Worm (Caenorhabditis elegans) whole organism, midembryonic: ENCODE measurements around the gene K02F6.7.

Experiments
- T22C8.4 ChIP-seq: fragments of 200-800 bp; sonication (Bioruptor generic); IDR thresholded peaks from 2 replicates; pipeline ENCODE4 v1.3.6; 2022; ENCODE audit warnings: missing genetic modification characterization, missing compliant biosample characterization
- cog-1 ChIP-seq: sonication (generic microtip); optimal IDR thresholded peaks from 2 replicates; lab custom pipeline; 2016; ENCODE audit warnings: missing genetic modification characterization, missing compliant biosample characterization
- flt-1 ChIP-seq: fragments of 200-800 bp; sonication (Bioruptor generic); IDR thresholded peaks from 2 replicates; pipeline ENCODE4 v1.3.6; 2022; ENCODE audit warnings: missing genetic modification characterization, missing compliant biosample characterization
- klf-2 ChIP-seq: fragments of 200-800 bp; sonication (Bioruptor generic); conservative IDR thresholded peaks from 2 replicates; pipeline ENCODE4 v1.3.6; 2022; ENCODE audit warnings: missing genetic modification reagents, missing genetic modification characterization, missing compliant biosample characterization
- med-1 ChIP-seq: sonication (generic microtip); optimal IDR thresholded peaks from 2 replicates; lab custom pipeline; 2017; ENCODE audit warnings: missing genetic modification characterization, mild to moderate bottlenecking, missing compliant biosample characterization, antibody characterized with exemption, missing genetic modification reagents; ENCODE audit not compliant: insufficient read depth
- ref-1 ChIP-seq: fragments of 200-800 bp; sonication (Bioruptor generic); conservative IDR thresholded peaks from 2 replicates; pipeline ENCODE4 v1.3.6; 2022; ENCODE audit warnings: missing genetic modification reagents, missing genetic modification characterization, missing compliant biosample characterization
- tab-1 ChIP-seq: fragments of 200-800 bp; sonication (Bioruptor generic); IDR thresholded peaks from 2 replicates; pipeline ENCODE4 v1.3.6; 2022; ENCODE audit warnings: missing genetic modification characterization, missing compliant biosample characterization
- ztf-23 ChIP-seq: fragments of 200-800 bp; sonication (Bioruptor generic); IDR thresholded peaks from 2 replicates; pipeline ENCODE4 v1.3.6; 2022; ENCODE audit warnings: missing genetic modification reagents, missing genetic modification characterization, missing compliant biosample characterization
- ztf-29 ChIP-seq: fragments of 200-800 bp; sonication (Bioruptor generic); IDR thresholded peaks from 2 replicates; pipeline ENCODE4 v1.3.6; 2022; ENCODE audit warnings: missing genetic modification reagents, missing genetic modification characterization, missing compliant biosample characterization

The K02F6.7 gene

DNA sequence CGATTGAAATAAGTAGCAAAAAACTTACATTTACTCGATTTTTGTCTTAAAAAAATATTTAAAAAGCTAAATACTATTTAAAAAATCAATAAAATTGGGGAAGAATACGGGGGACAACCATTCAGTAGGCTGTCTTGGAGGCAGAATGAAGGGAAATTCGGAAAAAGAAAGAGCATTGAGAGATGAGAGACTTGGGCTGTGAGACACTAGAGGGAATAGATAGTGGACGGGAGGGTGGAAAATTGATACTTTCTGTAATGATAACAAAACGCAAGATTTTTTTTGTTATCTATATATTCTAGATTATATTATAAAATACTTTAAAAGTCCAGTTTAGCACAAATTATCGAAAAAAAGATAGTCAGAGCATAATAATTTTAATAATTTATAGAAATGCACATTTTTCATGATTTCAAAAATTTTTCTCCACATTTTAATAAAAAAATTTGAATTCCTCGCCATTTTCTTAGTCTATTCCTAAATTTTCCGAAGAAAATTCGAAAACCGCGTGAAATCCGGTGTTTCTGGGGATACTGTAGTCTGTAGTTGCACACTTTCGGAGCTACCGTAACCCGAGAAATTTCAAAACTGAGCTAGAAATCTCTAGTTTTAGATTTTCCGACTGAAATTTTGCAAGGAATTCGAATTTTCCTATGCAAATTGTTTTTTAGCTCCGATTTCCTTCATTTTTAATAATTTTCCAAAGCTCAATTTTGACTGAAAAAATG lies 33.8 kb downstream of the K02F6.7 start:
- TF ChIP-seq klf-2 (GFP tag; lab: Robert Waterston, UW) (no peak), tab-1 (GFP tag; lab: Robert Waterston, UW) (no peak), cog-1 (tag; lab: Kevin White, UChicago) (no peak), ztf-23 (GFP tag; lab: Robert Waterston, UW) (no peak), T22C8.4 (GFP tag; lab: Robert Waterston, UW) (no peak), med-1 (no peak), flt-1 (GFP tag; lab: Robert Waterston, UW) (no peak), ref-1 (GFP tag; lab: Robert Waterston, UW) (no peak), ztf-29 (GFP tag; lab: Robert Waterston, UW) (no peak)

DNA sequence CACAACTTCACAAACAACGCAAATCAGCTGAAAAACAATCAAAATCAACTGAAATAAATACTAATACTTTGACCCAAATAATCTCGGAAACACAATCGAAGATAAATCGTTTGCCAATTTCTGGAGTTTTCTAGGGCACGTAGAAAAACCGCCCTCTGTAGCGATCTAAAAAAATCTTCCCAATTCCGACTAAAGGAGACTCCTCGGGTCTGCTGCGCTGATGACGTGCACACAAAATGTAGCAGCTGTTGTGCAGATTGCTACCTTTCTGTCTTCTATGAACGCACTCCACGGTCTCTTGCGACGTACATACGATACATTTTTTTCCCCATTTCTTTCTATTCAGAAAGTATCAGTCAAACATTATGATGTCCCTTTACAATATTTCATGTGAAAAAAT lies 49.3 kb downstream of the K02F6.7 start, which contains the start of gene F53G2.1:
Gene F53G2.1 (plus strand): TSS at position 301 of the 400 bp plus-strand sequence.
- TF ChIP-seq ztf-29 (GFP tag; lab: Robert Waterston, UW) (no peak), tab-1 (GFP tag; lab: Robert Waterston, UW) (no peak), flt-1 (GFP tag; lab: Robert Waterston, UW) (no peak)

DNA sequence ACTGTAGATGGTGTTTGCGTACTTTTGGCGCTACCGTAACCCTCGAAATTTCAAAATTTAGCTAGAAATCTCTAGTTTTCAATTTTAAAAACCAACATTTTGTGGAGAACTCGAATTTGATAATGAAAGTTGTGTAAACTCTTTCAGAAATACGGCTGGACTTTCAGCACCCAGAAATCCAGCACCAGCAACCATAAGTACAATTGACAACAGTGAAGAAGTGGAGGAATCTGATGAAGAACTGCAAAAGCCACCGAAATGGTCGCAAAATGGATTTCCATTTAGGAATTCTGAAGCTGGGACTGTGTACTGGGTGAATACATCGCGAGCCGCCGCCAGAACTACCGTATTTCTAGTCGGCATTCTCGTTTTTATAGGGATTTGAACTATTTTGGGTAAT lies 54.1 kb downstream of the K02F6.7 start, which contains the start of gene F53G2.13:
Gene F53G2.13 (plus strand): TSS at position 301 of the 400 bp plus-strand sequence.
- TF ChIP-seq med-1: no peak
- no peak for TF ChIP-seq tab-1 (GFP tag; lab: Robert Waterston, UW)
- TF ChIP-seq flt-1 (GFP tag; lab: Robert Waterston, UW): no peak
- no peak for TF ChIP-seq ztf-23 (GFP tag; lab: Robert Waterston, UW)
- no peak for TF ChIP-seq ztf-29 (GFP tag; lab: Robert Waterston, UW)
- no peak for TF ChIP-seq cog-1 (tag; lab: Kevin White, UChicago)
- no peak for TF ChIP-seq T22C8.4 (GFP tag; lab: Robert Waterston, UW)

DNA sequence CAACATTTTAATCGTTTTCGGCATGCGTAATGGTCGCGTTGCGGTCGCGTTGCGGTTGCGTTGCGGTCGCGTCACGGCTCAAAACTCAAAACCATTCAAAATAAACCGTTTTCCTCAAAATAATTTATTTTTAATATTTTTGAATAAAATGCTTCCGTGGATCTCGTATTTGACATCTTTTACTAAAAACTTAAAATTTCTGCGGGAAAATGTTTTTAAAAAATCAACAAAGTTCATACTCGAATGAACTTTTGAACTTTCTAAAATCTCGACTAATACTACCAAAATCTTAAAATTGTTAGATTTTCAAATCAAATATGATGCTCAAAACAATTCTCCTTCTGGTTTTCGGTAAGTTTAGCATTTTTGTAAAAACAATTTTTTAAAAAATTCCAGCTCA lies 56.0 kb downstream of the K02F6.7 start, which contains the start of gene F53G2.2:
Gene F53G2.2 (plus strand): TSS at position 301 of the 400 bp plus-strand sequence.
- TF ChIP-seq flt-1 (GFP tag; lab: Robert Waterston, UW) (no peak), ref-1 (GFP tag; lab: Robert Waterston, UW) (no peak), klf-2 (GFP tag; lab: Robert Waterston, UW) (no peak), ztf-29 (GFP tag; lab: Robert Waterston, UW) (no peak), tab-1 (GFP tag; lab: Robert Waterston, UW) (no peak), T22C8.4 (GFP tag; lab: Robert Waterston, UW) (no peak), cog-1 (tag; lab: Kevin White, UChicago) (no peak), ztf-23 (GFP tag; lab: Robert Waterston, UW) (no peak), med-1 (no peak)

DNA sequence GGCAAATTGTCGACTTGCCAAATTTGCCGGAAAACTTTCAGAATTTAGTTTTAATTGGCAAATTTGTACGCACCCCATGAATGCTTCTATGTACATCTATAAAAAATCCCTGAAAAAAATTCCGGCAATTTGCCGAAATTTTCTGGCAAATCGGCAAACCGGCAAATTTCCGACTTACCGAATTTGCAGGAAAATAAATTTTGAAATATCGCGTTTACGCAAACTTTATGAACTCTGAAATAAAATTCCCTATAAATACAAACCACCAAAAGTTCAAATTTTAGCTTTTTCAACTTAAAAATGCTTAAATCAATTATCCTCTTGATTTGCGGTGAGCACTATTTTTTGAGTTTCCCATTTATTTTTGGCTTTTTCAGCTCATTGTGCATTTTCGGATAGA lies 57.6 kb downstream of the K02F6.7 start, which contains the start of gene F53G2.3:
Gene F53G2.3 (plus strand): TSS at position 301 of the 400 bp plus-strand sequence.
- no peak for TF ChIP-seq ztf-23 (GFP tag; lab: Robert Waterston, UW)
- no peak for TF ChIP-seq med-1
- no peak for TF ChIP-seq ref-1 (GFP tag; lab: Robert Waterston, UW)
- TF ChIP-seq ztf-29 (GFP tag; lab: Robert Waterston, UW): no peak
- no peak for TF ChIP-seq T22C8.4 (GFP tag; lab: Robert Waterston, UW)
- TF ChIP-seq flt-1 (GFP tag; lab: Robert Waterston, UW): no peak
- no peak for TF ChIP-seq tab-1 (GFP tag; lab: Robert Waterston, UW)
- no peak for TF ChIP-seq klf-2 (GFP tag; lab: Robert Waterston, UW)
- TF ChIP-seq cog-1 (tag; lab: Kevin White, UChicago): no peak

DNA sequence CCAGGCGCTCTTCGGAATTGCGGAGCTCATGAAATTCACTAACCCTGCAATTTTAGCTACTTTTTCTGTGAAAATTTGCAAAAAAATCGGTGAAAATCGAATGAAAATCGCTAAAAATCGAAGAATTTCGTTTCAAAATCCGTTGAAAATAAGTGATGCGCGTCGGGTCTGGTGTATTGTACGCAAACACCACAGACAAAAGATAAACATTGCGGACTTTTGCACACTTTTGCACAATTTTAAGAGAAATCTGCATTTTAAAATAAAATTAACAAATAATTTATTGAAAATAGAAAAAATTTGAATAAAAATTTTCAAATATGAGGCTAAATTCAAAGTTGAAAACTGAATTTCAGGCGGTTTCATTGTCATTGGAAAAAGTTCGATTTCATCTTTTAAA lies 58.6 kb downstream of the K02F6.7 start, which contains the start of gene F53G2.12:
Gene F53G2.12 (minus strand): TSS at position 44 of the 400 bp plus-strand sequence.
- TF ChIP-seq T22C8.4 (GFP tag; lab: Robert Waterston, UW) (no peak), med-1 (no peak), ztf-29 (GFP tag; lab: Robert Waterston, UW) (no peak), flt-1 (GFP tag; lab: Robert Waterston, UW) (no peak), cog-1 (tag; lab: Kevin White, UChicago) (no peak), ref-1 (GFP tag; lab: Robert Waterston, UW) (no peak), tab-1 (GFP tag; lab: Robert Waterston, UW) (no peak), ztf-23 (GFP tag; lab: Robert Waterston, UW) (no peak), klf-2 (GFP tag; lab: Robert Waterston, UW) (no peak)

DNA sequence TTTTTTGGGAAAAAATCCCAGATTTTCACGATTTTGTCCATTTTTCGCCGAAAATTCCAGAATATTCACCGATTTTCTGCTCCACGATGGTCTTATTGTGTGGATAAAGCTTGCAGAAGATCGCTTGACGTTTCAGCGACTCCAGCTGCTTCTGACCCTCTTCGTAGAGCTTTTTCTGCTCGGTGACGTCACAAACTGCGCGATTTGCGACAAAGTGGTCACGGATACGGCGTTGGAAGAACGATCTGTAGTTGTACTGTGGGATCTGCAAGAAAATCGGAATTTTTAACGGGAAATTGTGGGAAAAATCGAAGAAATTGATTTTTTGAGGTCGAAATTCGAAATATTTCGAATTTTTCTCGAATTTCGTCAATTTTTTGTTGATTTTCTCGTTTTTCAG lies 59.1 kb downstream of the K02F6.7 start, which contains the start of gene mnat-1:
Gene mnat-1 (minus strand): TSS at position 101 of the 400 bp plus-strand sequence.
- no peak for TF ChIP-seq flt-1 (GFP tag; lab: Robert Waterston, UW)
- TF ChIP-seq med-1: no peak
- TF ChIP-seq cog-1 (tag; lab: Kevin White, UChicago): no peak
- no peak for TF ChIP-seq ztf-29 (GFP tag; lab: Robert Waterston, UW)
- TF ChIP-seq ref-1 (GFP tag; lab: Robert Waterston, UW): no peak
- TF ChIP-seq ztf-23 (GFP tag; lab: Robert Waterston, UW): no peak
- TF ChIP-seq T22C8.4 (GFP tag; lab: Robert Waterston, UW): no peak
- TF ChIP-seq klf-2 (GFP tag; lab: Robert Waterston, UW): no peak
- no peak for TF ChIP-seq tab-1 (GFP tag; lab: Robert Waterston, UW)
